Worm (Caenorhabditis elegans): ENCODE data around the gene F35D2.1.
A peak's percentile ranks its signal among the peaks of the same experiment; 100 is the strongest.

The F35D2.1 gene

ce11 chrII:7575614-7576013 is at the start of gene F35D2.1:
F35D2.1 (plus strand) TSS chrII:7575914.
- no peak for TF ChIP-seq ceh-62 (tag; optimal IDR thresholded peaks at IDR 0.05)
- TF ChIP-seq hif-1 (tag; optimal IDR thresholded peaks at IDR 0.05) = no peak
- TF ChIP-seq attf-4 (tag; optimal IDR thresholded peaks at IDR 0.05) = no peak
- TF ChIP-seq pha-4 (GFP tag; IDR thresholded peaks at IDR 0.05) = no peak
- TF ChIP-seq pha-4 (tag; optimal IDR thresholded peaks at IDR 0.05) = no peak
- no peak for TF ChIP-seq F44E2.7 (GFP tag; IDR thresholded peaks at IDR 0.05)
- TF ChIP-seq daf-8 (GFP tag; IDR thresholded peaks at IDR 0.05) = no peak
- TF ChIP-seq dve-1 (tag; optimal IDR thresholded peaks at IDR 0.05; ENCODE audit: insufficient read depth) = no peak
- no peak for TF ChIP-seq rbr-2 (tag; optimal IDR thresholded peaks at IDR 0.05)
- no peak for TF ChIP-seq aly-2 (tag; optimal IDR thresholded peaks at IDR 0.05)
- TF ChIP-seq snpc-1.2 (GFP tag; IDR thresholded peaks at IDR 0.05) = no peak
- TF ChIP-seq hlh-11 (tag; optimal IDR thresholded peaks at IDR 0.05) = no peak
- no peak for TF ChIP-seq ceh-32 (tag; optimal IDR thresholded peaks at IDR 0.05; ENCODE audit: poor library complexity)
- no peak for TF ChIP-seq unc-39 (tag; optimal IDR thresholded peaks at IDR 0.05)
- no peak for TF ChIP-seq F37D6.2 (tag; optimal IDR thresholded peaks at IDR 0.05)
- TF ChIP-seq gei-8 (GFP tag; optimal IDR thresholded peaks at IDR 0.05) = no peak
- TF ChIP-seq tag-97 (GFP tag; IDR thresholded peaks at IDR 0.05) = no peak
- no peak for TF ChIP-seq vab-7 (GFP tag; IDR thresholded peaks at IDR 0.05)

ce11 chrII:7528210-7528609 is 47.5 kb upstream of the F35D2.1 start:
- TF ChIP-seq rbr-2 (tag; optimal IDR thresholded peaks at IDR 0.05) (no peak), hlh-30 (tag; optimal IDR thresholded peaks at IDR 0.05; ENCODE audit: insufficient read depth) (peak; percentile 97), nhr-25 (tag; optimal IDR thresholded peaks at IDR 0.05; ENCODE audit: borderline replicate concordance, insufficient read depth) (no peak), ceh-62 (tag; optimal IDR thresholded peaks at IDR 0.05) (no peak), F26F4.8 (GFP tag; conservative IDR thresholded peaks at IDR 0.05) (no peak), lin-38 (GFP tag; IDR thresholded peaks at IDR 0.05) (no peak), ceh-20 (GFP tag; IDR thresholded peaks at IDR 0.05) (peak; percentile 61), vab-7 (GFP tag; IDR thresholded peaks at IDR 0.05) (no peak), pha-4 (GFP tag; IDR thresholded peaks at IDR 0.05) (no peak), pha-4 (tag; optimal IDR thresholded peaks at IDR 0.05) (no peak), R02D3.7 (tag; optimal IDR thresholded peaks at IDR 0.05) (no peak), tag-97 (GFP tag; IDR thresholded peaks at IDR 0.05) (no peak), Y75B8A.6 (GFP tag; IDR thresholded peaks at IDR 0.05) (no peak), daf-16 (GFP tag; optimal IDR thresholded peaks at IDR 0.05) (peak in 1 of 2 experiments; percentile 47), daf-16 (tag; optimal IDR thresholded peaks at IDR 0.05) (peak; percentile 86), ztf-7 (tag; optimal IDR thresholded peaks at IDR 0.05) (no peak), nhr-111 (GFP tag; optimal IDR thresholded peaks at IDR 0.05) (no peak), hlh-11 (tag; optimal IDR thresholded peaks at IDR 0.05) (peak; percentile 96), daf-19 (GFP tag; conservative IDR thresholded peaks at IDR 0.05) (no peak), nhr-41 (GFP tag; IDR thresholded peaks at IDR 0.05) (peak; percentile 76; the same call in 1 of the 2 replicates), tra-1 (GFP tag; IDR thresholded peaks at IDR 0.05) (peak; percentile 91), lin-13 (GFP tag; optimal IDR thresholded peaks at IDR 0.05) (no peak), jun-1 (tag; optimal IDR thresholded peaks at IDR 0.05) (no peak), nhr-77 (tag; optimal IDR thresholded peaks at IDR 0.05) (peak; percentile 52), unc-39 (tag; optimal IDR thresholded peaks at IDR 0.05) (no peak), nhr-28 (tag; optimal IDR thresholded peaks at IDR 0.05) (peak; percentile 74), zip-2 (tag; optimal IDR thresholded peaks at IDR 0.05) (no peak), nhr-76 (tag; optimal IDR thresholded peaks at IDR 0.05) (no peak), madf-5 (GFP tag; IDR thresholded peaks at IDR 0.05) (no peak), dpl-1 (GFP tag; optimal IDR thresholded peaks at IDR 0.05) (peak; percentile 33), D1046.2 (GFP tag; IDR thresholded peaks at IDR 0.05) (no peak), nhr-11 (tag; optimal IDR thresholded peaks at IDR 0.05) (no peak), skn-1 (tag; optimal IDR thresholded peaks at IDR 0.05) (no peak), nhr-237 (tag; optimal IDR thresholded peaks at IDR 0.05) (no peak), snpc-4 (tag; optimal IDR thresholded peaks at IDR 0.05) (no peak), saeg-2 (GFP tag; IDR thresholded peaks at IDR 0.05) (0 out of 2 replicates have a peak, but pooled peaks have one; percentile 57), ceh-28 (tag; optimal IDR thresholded peaks at IDR 0.05) (no peak), ctbp-1 (GFP tag; IDR thresholded peaks at IDR 0.05) (no peak), Y48G9A.11 (GFP tag; IDR thresholded peaks at IDR 0.05) (no peak), lin-15B (tag; optimal IDR thresholded peaks at IDR 0.05) (no peak), T20F7.1 (GFP tag; optimal IDR thresholded peaks at IDR 0.05) (peak; percentile 78)
